Fruit fly (Drosophila melanogaster): ENCODE results near the gene mRpL2.
A peak's percentile ranks its signal among the peaks of the same experiment; 100 is the strongest.

DNA sequence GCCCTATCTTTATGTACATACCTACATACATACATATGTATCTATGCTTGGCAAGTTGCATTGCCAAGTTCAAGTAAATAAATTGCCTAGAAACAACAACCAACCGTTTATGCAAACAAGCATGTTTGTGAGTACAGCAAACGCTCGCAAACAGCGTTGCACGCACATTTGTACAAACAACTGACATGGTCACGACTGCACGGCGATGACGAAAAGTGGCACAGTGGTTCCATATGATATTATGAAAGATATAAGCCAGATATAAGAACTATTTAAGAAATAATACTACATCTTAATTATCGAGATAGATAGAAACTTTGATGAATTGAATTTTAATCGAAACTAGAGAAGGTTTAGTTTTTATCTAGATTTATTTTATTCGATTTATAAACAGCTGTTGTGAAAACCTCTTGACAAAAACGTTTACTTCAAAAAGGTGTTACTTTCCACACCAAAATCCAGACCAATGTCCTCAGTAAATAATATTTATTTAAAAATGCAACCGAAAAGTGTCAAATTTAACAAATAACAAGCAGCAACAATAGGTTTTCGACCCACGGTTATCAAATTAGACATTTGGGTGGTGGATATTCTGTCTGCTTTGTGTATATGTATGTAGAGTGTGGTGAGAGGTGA is 30.7 kb upstream of the mRpL2 start:
- peak; percentile 63 for TF ChIP-seq CG32121 (GFP tag; IDR thresholded peaks at IDR 0.05)
- TF ChIP-seq CG34367 (tag; optimal IDR thresholded peaks at IDR 0.05): no peak
- TF ChIP-seq CG13204 (GFP tag; optimal IDR thresholded peaks at IDR 0.05): no peak
- peak; percentile 71 for TF ChIP-seq CG14655 (GFP tag; optimal IDR thresholded peaks at IDR 0.05)
- TF ChIP-seq CG10348 (GFP tag; IDR thresholded peaks at IDR 0.05): no peak
- peak; percentile 39 for TF ChIP-seq CG9948 (tag; optimal IDR thresholded peaks at IDR 0.05)
- no peak for TF ChIP-seq CG15710 (tag; optimal IDR thresholded peaks at IDR 0.05)
- TF ChIP-seq EcR (GFP tag; optimal IDR thresholded peaks at IDR 0.05): no peak
- no peak for TF ChIP-seq D1 (tag; optimal IDR thresholded peaks at IDR 0.05)
- no peak for TF ChIP-seq rn (GFP tag; IDR thresholded peaks at IDR 0.05)
- TF ChIP-seq CG8301 (tag; optimal IDR thresholded peaks at IDR 0.05): peak; percentile 59
- peak; percentile 31 for TF ChIP-seq CG8159 (tag; optimal IDR thresholded peaks at IDR 0.05)
